Worm (Caenorhabditis elegans) whole organism, L1 larva: ENCODE measurements around the gene F57G12.2.

Experiments used
- ama-1 ChIP-seq: fragments of 150-350 bp; optimal IDR thresholded peaks from 2 replicates; lab custom pipeline; 2014
- egl-13 ChIP-seq: sonication (generic microtip); optimal IDR thresholded peaks from 2 replicates; lab custom pipeline; 2016; ENCODE audit warnings: missing genotype, missing genetic modification reagents, missing genetic modification characterization, missing compliant biosample characterization
- elt-2 ChIP-seq: sonication (generic microtip); optimal IDR thresholded peaks from 2 replicates; lab custom pipeline; 2016; ENCODE audit warnings: missing genetic modification characterization, mild to moderate bottlenecking, inconsistent platforms, missing compliant biosample characterization, missing genetic modification reagents
- fkh-4 ChIP-seq: sonication (generic microtip); optimal IDR thresholded peaks from 2 replicates; lab custom pipeline; 2016; ENCODE audit warnings: missing compliant biosample characterization, missing genetic modification characterization, borderline replicate concordance
- fos-1 ChIP-seq: fragments of 150-350 bp; optimal IDR thresholded peaks from 2 replicates; lab custom pipeline; 2014; ENCODE audit warnings: missing biosample characterization, missing genetic modification characterization
- irx-1 ChIP-seq: sonication (generic microtip); optimal IDR thresholded peaks from 2 replicates; lab custom pipeline; 2016; ENCODE audit warnings: missing genetic modification characterization, missing compliant biosample characterization
- nhr-11 ChIP-seq: fragments of 150-350 bp; optimal IDR thresholded peaks from 2 replicates; lab custom pipeline; 2014; ENCODE audit warnings: missing biosample characterization, missing genetic modification characterization
- nhr-76 ChIP-seq: sonication (generic microtip); optimal IDR thresholded peaks from 2 replicates; lab custom pipeline; 2017; ENCODE audit warnings: missing biosample characterization, missing genetic modification characterization
- nhr-77 ChIP-seq: fragments of 150-350 bp; optimal IDR thresholded peaks from 2 replicates; lab custom pipeline; 2014; ENCODE audit warnings: missing biosample characterization, missing genetic modification characterization
- snpc-4 ChIP-seq: fragments of 150-350 bp; optimal IDR thresholded peaks from 2 replicates; lab custom pipeline; 2014; ENCODE audit warnings: missing biosample characterization, missing genetic modification characterization
- snu-23 ChIP-seq: sonication (generic microtip); optimal IDR thresholded peaks from 2 replicates; lab custom pipeline; 2016; ENCODE audit warnings: missing genetic modification characterization, missing compliant biosample characterization
- unc-62 ChIP-seq: fragments of 150-350 bp; optimal IDR thresholded peaks from 2 replicates; lab custom pipeline; 2014; ENCODE audit warnings: missing biosample characterization, missing genetic modification reagents, missing genetic modification characterization
- vab-15 ChIP-seq: sonication (generic microtip); optimal IDR thresholded peaks from 2 replicates; lab custom pipeline; 2017; ENCODE audit warnings: missing genotype, mild to moderate bottlenecking, missing genetic modification characterization, missing compliant biosample characterization
- ztf-11 ChIP-seq, 2 experiments: sonication (generic microtip); optimal IDR thresholded peaks; 2 replicates each; lab custom pipeline; 2016 to 2017; ENCODE audit warnings: missing genetic modification characterization in 2 of 2, missing biosample characterization in 1 of 2, missing compliant biosample characterization in 1 of 2

ce11 chrX:12160002-12160690, at the start of gene F57G12.2:
- TF ChIP-seq snu-23 (GFP tag; lab: Kevin White, UChicago) (no peak), egl-13 (tag; lab: Kevin White, UChicago) (no peak), irx-1 (tag; lab: Kevin White, UChicago) (no peak), nhr-76 (no peak), nhr-77 (no peak), nhr-11 (no peak), ztf-11 (tag; optimal IDR thresholded peaks at IDR 0.05; lab: Kevin White, UChicago) (no peak), vab-15 (tag; lab: Kevin White, UChicago) (no peak), unc-62 (GFP tag; lab: Kevin White, UChicago) (no peak), fkh-4 (no peak), elt-2 (tag; lab: Kevin White, UChicago) (no peak), snpc-4 (tag; lab: Kevin White, UChicago) (no peak), ama-1 (lab: Kevin White, UChicago) (no peak), fos-1 (tag; lab: Kevin White, UChicago) (no peak)
